Fruit fly (Drosophila melanogaster): ENCODE results near the gene Sirt1.
A peak's percentile ranks its signal among the peaks of the same experiment; 100 is the strongest.

The Sirt1 gene

DNA sequence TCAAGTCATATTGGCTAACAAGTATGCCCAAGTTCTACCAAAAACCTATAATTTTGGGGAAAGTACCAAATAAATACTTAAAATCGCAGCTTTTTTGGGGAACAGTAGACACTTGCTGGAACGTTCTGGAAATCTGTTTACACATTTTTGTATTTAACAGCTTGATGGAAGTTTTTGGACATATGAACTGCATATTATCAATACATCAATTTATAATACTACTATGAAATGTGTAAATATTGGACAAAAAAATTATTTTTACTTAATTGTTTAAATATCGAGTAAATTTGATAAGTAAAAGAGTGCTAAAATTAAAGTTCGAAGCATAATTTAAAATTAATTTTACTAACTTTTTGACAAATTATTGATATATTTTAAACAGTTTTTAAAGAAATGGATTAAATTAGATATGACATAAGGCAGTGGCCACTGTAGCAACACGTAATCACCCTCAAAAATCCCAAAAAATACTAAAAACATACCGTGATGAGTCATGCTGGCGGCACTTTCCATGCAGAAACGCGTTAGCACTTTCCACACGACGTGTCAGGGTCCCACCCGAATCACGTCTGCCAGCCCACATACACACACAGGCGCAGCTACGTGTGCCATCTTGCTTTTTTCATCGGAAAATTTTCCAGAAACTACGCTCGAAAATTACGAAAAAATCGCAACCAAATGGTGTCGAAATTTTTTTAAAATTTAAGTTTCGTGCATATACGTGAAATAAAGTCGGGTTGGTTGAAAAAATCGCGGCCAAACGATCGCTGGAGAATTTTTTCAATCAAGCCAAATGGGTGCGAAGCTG lies at the start of gene Sirt1 (continued):
- TF ChIP-seq sob (GFP tag; IDR thresholded peaks at IDR 0.05) (peak; percentile 61; the same call in 1 of the 2 replicates), vnd (GFP tag; IDR thresholded peaks at IDR 0.05; ENCODE audit: partially characterized antibody) (no peak), CG2129 (GFP tag; IDR thresholded peaks at IDR 0.05; ENCODE audit: partially characterized antibody) (no peak), CG6272 (GFP tag; IDR thresholded peaks at IDR 0.05) (peak; percentile 63), Max (GFP tag; optimal IDR thresholded peaks at IDR 0.05) (peak; percentile 49), CG1603 (tag; optimal IDR thresholded peaks at IDR 0.05) (no peak), CG34224 (GFP tag; IDR thresholded peaks at IDR 0.05; ENCODE audit: partially characterized antibody) (peak; percentile 45; the same call in 1 of the 3 replicates), bowl (GFP tag; IDR thresholded peaks at IDR 0.05) (no peak), Abd-B (GFP tag; optimal IDR thresholded peaks at IDR 0.05) (peak; percentile 92), zen2 (GFP tag; IDR thresholded peaks at IDR 0.05; ENCODE audit: partially characterized antibody) (no peak), salm (tag; optimal IDR thresholded peaks at IDR 0.05) (peak; percentile 48), CG17328 (GFP tag; IDR thresholded peaks at IDR 0.05) (peak; percentile 42; the same call in 1 of the 2 replicates), trh (GFP tag; optimal IDR thresholded peaks at IDR 0.05) (peak; percentile 57), Meics (GFP tag; optimal IDR thresholded peaks at IDR 0.05) (peak; percentile 91), CG14710 (tag; optimal IDR thresholded peaks at IDR 0.05) (peak; percentile 92), CG9437 (GFP tag; optimal IDR thresholded peaks at IDR 0.05) (peak; percentile 94), ken (GFP tag; IDR thresholded peaks at IDR 0.05) (peak; percentile 64; the same call in 1 of the 3 replicates), CG8478 (optimal IDR thresholded peaks at IDR 0.05) (no peak), YL-1 (GFP tag; optimal IDR thresholded peaks at IDR 0.05) (peak; percentile 100), B-H2 (GFP tag; optimal IDR thresholded peaks at IDR 0.05) (peak; percentile 30), CG3407 (GFP tag; optimal IDR thresholded peaks at IDR 0.05) (peak; percentile 72), gsb-n (tag; optimal IDR thresholded peaks at IDR 0.05) (peak; percentile 85), CG34376 (GFP tag; optimal IDR thresholded peaks at IDR 0.05) (peak; percentile 43), dan (GFP tag; IDR thresholded peaks at IDR 0.05) (peak; percentile 56), mirr (GFP tag; optimal IDR thresholded peaks at IDR 0.05) (no peak), Hr39 (optimal IDR thresholded peaks at IDR 0.05) (no peak), nmo (GFP tag; optimal IDR thresholded peaks at IDR 0.05) (peak; percentile 95), CG31388 (GFP tag; optimal IDR thresholded peaks at IDR 0.05) (peak; percentile 35), exex (tag; optimal IDR thresholded peaks at IDR 0.05) (no peak), CG13123 (GFP tag; optimal IDR thresholded peaks at IDR 0.05) (peak; percentile 72), Dfd (GFP tag; optimal IDR thresholded peaks at IDR 0.05) (no peak), ttk (GFP tag; IDR thresholded peaks at IDR 0.05) (peak; percentile 64), D (optimal IDR thresholded peaks at IDR 0.05) (no peak), D (GFP tag; optimal IDR thresholded peaks at IDR 0.05) (peak; percentile 79), Dll (GFP tag; IDR thresholded peaks at IDR 0.05; ENCODE audit: partially characterized antibody) (no peak; the same call in 3 of the 4 replicates), Mrtf (GFP tag; IDR thresholded peaks at IDR 0.05) (peak; percentile 66), Scr (GFP tag; IDR thresholded peaks at IDR 0.05; ENCODE audit: partially characterized antibody) (peak; percentile 35; the same call in 1 of the 2 replicates), CG10543 (GFP tag; optimal IDR thresholded peaks at IDR 0.05) (peak; percentile 73), CG7271 (tag; optimal IDR thresholded peaks at IDR 0.05) (no peak), fu2 (GFP tag; optimal IDR thresholded peaks at IDR 0.05) (peak; percentile 57), CG5245 (GFP tag; optimal IDR thresholded peaks at IDR 0.05) (peak; percentile 38), fru (optimal IDR thresholded peaks at IDR 0.05) (no peak), CG10147 (GFP tag; optimal IDR thresholded peaks at IDR 0.05) (peak; percentile 85), CG17568 (GFP tag; optimal IDR thresholded peaks at IDR 0.05) (peak; percentile 35), stc (GFP tag; IDR thresholded peaks at IDR 0.05) (peak; percentile 50; the same call in 1 of the 2 replicates), Blimp-1 (GFP tag; optimal IDR thresholded peaks at IDR 0.05) (no peak), pzg (GFP tag; optimal IDR thresholded peaks at IDR 0.05) (peak; percentile 56), Drgx (GFP tag; IDR thresholded peaks at IDR 0.05) (peak; percentile 48; the same call in 1 of the 2 replicates), CG10267 (tag; optimal IDR thresholded peaks at IDR 0.05) (peak; percentile 77)

Measured in whole organism, embryonic.